Worm (Caenorhabditis elegans): Measurements from ENCODE around the gene lipl-6.

lipl-6 gene

ce11 chrV:6881735-6882134, 52.4 kb downstream of the lipl-6 start:
- TF ChIP-seq W03F9.2 (tag; optimal IDR thresholded peaks at IDR 0.05), result no peak
- TF ChIP-seq him-1 (tag; optimal IDR thresholded peaks at IDR 0.05), result no peak
- no peak for TF ChIP-seq dao-5 (tag; optimal IDR thresholded peaks at IDR 0.05)
